Worm (Caenorhabditis elegans) whole organism, mixed stage, embryonic: ENCODE data around the gene T26C11.8.

Source experiments
- M03D4.4 ChIP-seq: sonication (generic microtip); optimal IDR thresholded peaks from 2 replicates; lab custom pipeline; 2017; ENCODE audit warnings: mild to moderate bottlenecking, missing genetic modification characterization, missing compliant biosample characterization
- bed-3 ChIP-seq: fragments of 200-800 bp; sonication (Bioruptor generic); optimal IDR thresholded peaks from 3 replicates; lab custom pipeline; 2018; ENCODE audit warnings: mild to moderate bottlenecking, missing genetic modification characterization, moderate library complexity, missing compliant biosample characterization
- blmp-1 ChIP-seq: fragments of 150-350 bp; optimal IDR thresholded peaks from 2 replicates; lab custom pipeline; 2014; ENCODE audit warnings: missing biosample characterization, missing genetic modification characterization
- ceh-39 ChIP-seq: fragments of 150-350 bp; optimal IDR thresholded peaks from 2 replicates; lab custom pipeline; 2014; ENCODE audit warnings: missing biosample characterization, missing genetic modification characterization
- ceh-43 ChIP-seq: fragments of 200-800 bp; sonication (Bioruptor generic); optimal IDR thresholded peaks from 2 replicates; lab custom pipeline; 2018; ENCODE audit warnings: mild to moderate bottlenecking, missing genetic modification characterization, moderate library complexity, missing compliant biosample characterization
- ceh-83 ChIP-seq: fragments of 200-800 bp; sonication (Bioruptor generic); optimal IDR thresholded peaks from 2 replicates; lab custom pipeline; 2018; ENCODE audit warnings: mild to moderate bottlenecking, missing genetic modification characterization, missing compliant biosample characterization
- ces-1 ChIP-seq: fragments of 150-350 bp; optimal IDR thresholded peaks from 2 replicates; lab custom pipeline; 2014; ENCODE audit warnings: missing biosample characterization, missing genetic modification reagents, missing genetic modification characterization
- cnd-1 ChIP-seq: fragments of 200-800 bp; sonication (Bioruptor generic); optimal IDR thresholded peaks from 2 replicates; lab custom pipeline; 2018; ENCODE audit warnings: mild to moderate bottlenecking, missing genetic modification characterization, missing compliant biosample characterization
- drap-1 ChIP-seq: fragments of 200-800 bp; sonication (Bioruptor generic); optimal IDR thresholded peaks from 3 replicates; lab custom pipeline; 2018; ENCODE audit warnings: mild to moderate bottlenecking, missing genetic modification characterization, missing compliant biosample characterization
- elt-1 ChIP-seq: sonication (generic microtip); optimal IDR thresholded peaks from 2 replicates; lab custom pipeline; 2017; ENCODE audit warnings: missing genetic modification characterization, mild to moderate bottlenecking, missing compliant biosample characterization, antibody characterized with exemption, moderate library complexity, borderline replicate concordance; ENCODE audit not compliant: insufficient read depth
- elt-3 ChIP-seq: fragments of 150-350 bp; optimal IDR thresholded peaks from 2 replicates; lab custom pipeline; 2014; ENCODE audit warnings: missing biosample characterization, missing genetic modification characterization
- flh-1 ChIP-seq: fragments of 200-800 bp; sonication (Bioruptor generic); optimal IDR thresholded peaks from 2 replicates; lab custom pipeline; 2018; ENCODE audit warnings: mild to moderate bottlenecking, missing genetic modification characterization, moderate library complexity, missing compliant biosample characterization
- ham-2 ChIP-seq: fragments of 200-800 bp; sonication (Bioruptor generic); optimal IDR thresholded peaks from 2 replicates; lab custom pipeline; 2018; ENCODE audit warnings: mild to moderate bottlenecking, missing genetic modification characterization, missing compliant biosample characterization
- hlh-1 ChIP-seq: fragments of 150-350 bp; optimal IDR thresholded peaks from 2 replicates; lab custom pipeline; 2014; ENCODE audit warnings: missing biosample characterization, missing genetic modification reagents, missing genetic modification characterization
- lin-13 ChIP-seq: fragments of 150-350 bp; optimal IDR thresholded peaks from 2 replicates; lab custom pipeline; 2014; ENCODE audit warnings: missing biosample characterization, missing genetic modification characterization
- lin-32 ChIP-seq: fragments of 200-800 bp; sonication (Bioruptor generic); optimal IDR thresholded peaks from 2 replicates; lab custom pipeline; 2018; ENCODE audit warnings: mild to moderate bottlenecking, missing genetic modification characterization, missing compliant biosample characterization
- lsy-2 ChIP-seq: fragments of 150-350 bp; optimal IDR thresholded peaks from 2 replicates; lab custom pipeline; 2014; ENCODE audit warnings: missing biosample characterization, missing genetic modification characterization
- mab-5 ChIP-seq: fragments of 150-350 bp; optimal IDR thresholded peaks from 2 replicates; lab custom pipeline; 2014; ENCODE audit warnings: missing biosample characterization, missing genetic modification characterization
- mep-1 ChIP-seq: fragments of 150-350 bp; optimal IDR thresholded peaks from 2 replicates; lab custom pipeline; 2017; ENCODE audit warnings: missing biosample characterization, missing genetic modification reagents, missing genetic modification characterization, inconsistent platforms
- mls-2 ChIP-seq: sonication (generic microtip); optimal IDR thresholded peaks from 2 replicates; lab custom pipeline; 2016; ENCODE audit warnings: mild to moderate bottlenecking, missing genetic modification characterization, moderate library complexity, missing compliant biosample characterization
- nhr-12 ChIP-seq: fragments of 150-350 bp; optimal IDR thresholded peaks from 2 replicates; lab custom pipeline; 2014; ENCODE audit warnings: missing biosample characterization, missing genetic modification characterization
- nhr-2 ChIP-seq: fragments of 150-350 bp; optimal IDR thresholded peaks from 2 replicates; lab custom pipeline; 2014; ENCODE audit warnings: missing biosample characterization, missing genetic modification characterization
- nhr-237 ChIP-seq: fragments of 150-350 bp; optimal IDR thresholded peaks from 2 replicates; lab custom pipeline; 2014; ENCODE audit warnings: missing biosample characterization, missing genetic modification characterization
- nhr-28 ChIP-seq: fragments of 150-350 bp; optimal IDR thresholded peaks from 2 replicates; lab custom pipeline; 2014; ENCODE audit warnings: missing biosample characterization, missing genetic modification characterization
- nhr-76 ChIP-seq: sonication (generic microtip); optimal IDR thresholded peaks from 2 replicates; lab custom pipeline; 2017; ENCODE audit warnings: missing biosample characterization, missing genetic modification characterization
- pha-4 ChIP-seq: fragments of 150-350 bp; optimal IDR thresholded peaks from 2 replicates; lab custom pipeline; 2018; ENCODE audit warnings: missing biosample characterization, missing genetic modification reagents, missing genetic modification characterization
- sem-2 ChIP-seq: fragments of 200-800 bp; sonication (Bioruptor generic); optimal IDR thresholded peaks from 2 replicates; lab custom pipeline; 2018; ENCODE audit warnings: mild to moderate bottlenecking, missing genetic modification characterization, missing compliant biosample characterization
- snpc-4 ChIP-seq: fragments of 150-350 bp; optimal IDR thresholded peaks from 2 replicates; lab custom pipeline; 2014; ENCODE audit warnings: missing biosample characterization, missing genetic modification characterization
- sptf-1 ChIP-seq: sonication (generic microtip); optimal IDR thresholded peaks from 2 replicates; lab custom pipeline; 2017; ENCODE audit warnings: mild to moderate bottlenecking, missing genetic modification characterization, moderate library complexity, missing compliant biosample characterization
- tbx-8 ChIP-seq: fragments of 200-800 bp; sonication (Bioruptor generic); optimal IDR thresholded peaks from 2 replicates; lab custom pipeline; 2018; ENCODE audit warnings: mild to moderate bottlenecking, missing genetic modification characterization, moderate library complexity, missing compliant biosample characterization
- unc-120 ChIP-seq: sonication (generic microtip); optimal IDR thresholded peaks from 2 replicates; lab custom pipeline; 2017; ENCODE audit warnings: missing genetic modification characterization, missing compliant biosample characterization; ENCODE audit not compliant: poor library complexity, severe bottlenecking
- unc-39 ChIP-seq: fragments of 150-350 bp; optimal IDR thresholded peaks from 2 replicates; lab custom pipeline; 2014; ENCODE audit warnings: missing biosample characterization, missing genetic modification characterization
- unc-62 ChIP-seq: fragments of 150-350 bp; optimal IDR thresholded peaks from 2 replicates; lab custom pipeline; 2014; ENCODE audit warnings: missing biosample characterization, missing genetic modification reagents, missing genetic modification characterization
- zip-8 ChIP-seq: fragments of 150-350 bp; optimal IDR thresholded peaks from 2 replicates; lab custom pipeline; 2014; ENCODE audit warnings: missing biosample characterization, missing genetic modification characterization
- ztf-11 ChIP-seq: fragments of 150-350 bp; optimal IDR thresholded peaks from 2 replicates; lab custom pipeline; 2014; ENCODE audit warnings: missing biosample characterization, missing genetic modification characterization

T26C11.8 gene

DNA sequence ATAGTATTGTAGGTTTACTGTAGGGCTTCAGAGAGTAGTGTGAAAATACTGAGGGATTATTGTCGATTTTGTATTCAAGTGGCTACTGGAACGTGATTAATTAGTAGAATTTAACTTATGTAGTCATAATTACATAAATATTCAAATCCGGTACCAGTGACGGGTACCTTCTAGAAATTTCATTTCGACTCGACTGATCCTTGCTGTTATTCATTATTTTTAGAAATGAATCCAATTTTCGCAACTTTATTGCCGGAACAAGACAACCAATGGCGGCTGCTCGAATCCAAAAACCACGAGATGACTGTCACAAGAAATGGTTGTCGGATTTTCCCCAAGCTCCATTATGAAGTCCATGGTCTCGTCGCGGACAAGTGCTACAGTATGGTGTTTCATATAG, 4.4 kb downstream of the T26C11.8 start, which contains the start of gene tbx-41:
tbx-41 (plus strand) TSS at position 301 of the 400 bp plus-strand sequence.
- no peak for TF ChIP-seq unc-62
- TF ChIP-seq nhr-2 (tag; lab: Kevin White, UChicago): no peak
- TF ChIP-seq mep-1 (tag; lab: Kevin White, UChicago): no peak

ce11 chrX:1870991-1871390, 10.5 kb downstream of the T26C11.8 start:
- TF ChIP-seq pha-4 (tag; lab: Kevin White, UChicago): peak; percentile 11
- TF ChIP-seq lsy-2: peak; percentile 61
- TF ChIP-seq nhr-76 (tag; lab: Kevin White, UChicago): no peak

- TF ChIP-seq flh-1 (GFP tag; lab: Kevin White, UChicago) (peak; percentile 57), elt-1 (tag; lab: Kevin White, UChicago) (no peak), mls-2 (tag; lab: Kevin White, UChicago) (peak; percentile 78), ces-1 (GFP tag; lab: Kevin White, UChicago) (peak; percentile 35), nhr-28 (tag; lab: Kevin White, UChicago) (peak; percentile 47), unc-39 (tag; lab: Kevin White, UChicago) (no peak), unc-62 (no peak), ceh-39 (tag; lab: Kevin White, UChicago) (peak; percentile 30), ceh-43 (GFP tag; lab: Kevin White, UChicago) (no peak), elt-3 (no peak), cnd-1 (peak; percentile 82), lsy-2 (no peak), nhr-2 (tag; lab: Kevin White, UChicago) (no peak), zip-8 (tag; lab: Kevin White, UChicago) (no peak), nhr-76 (tag; lab: Kevin White, UChicago) (no peak), ztf-11 (tag; lab: Kevin White, UChicago) (peak; percentile 23), blmp-1 (tag; lab: Kevin White, UChicago) (no peak), lin-13 (tag; lab: Kevin White, UChicago) (peak; percentile 55), ceh-83 (peak; percentile 91), pha-4 (tag; lab: Kevin White, UChicago) (peak; percentile 5), snpc-4 (tag; lab: Kevin White, UChicago) (no peak), tbx-8 (GFP tag; lab: Kevin White, UChicago) (peak; percentile 64), sptf-1 (peak; percentile 84), ham-2 (GFP tag; lab: Kevin White, UChicago) (peak; percentile 51), drap-1 (GFP tag; lab: Kevin White, UChicago) (peak; percentile 83), hlh-1 (peak; percentile 14), sem-2 (peak; percentile 74), bed-3 (GFP tag; lab: Kevin White, UChicago) (peak; percentile 63), mep-1 (tag; lab: Kevin White, UChicago) (peak; percentile 39), unc-120 (tag; lab: Kevin White, UChicago) (peak; percentile 75), nhr-237 (peak; percentile 12), mab-5 (tag; lab: Kevin White, UChicago) (no peak), lin-32 (GFP tag; lab: Kevin White, UChicago) (peak; percentile 39), M03D4.4 (tag; lab: Kevin White, UChicago) (peak; percentile 88), nhr-12 (tag; lab: Kevin White, UChicago) (no peak)
These were observed 20.1 kb downstream of the T26C11.8 start for ce11 chrX:1880665-1881064.

ce11 chrX:1888445-1889035, 28.0 kb downstream of the T26C11.8 start:
- TF ChIP-seq tbx-8 (GFP tag; lab: Kevin White, UChicago) (no peak), drap-1 (GFP tag; lab: Kevin White, UChicago) (no peak), ces-1 (GFP tag; lab: Kevin White, UChicago) (peak; percentile 33)
